Worm (Caenorhabditis elegans) whole organism, L2 larva: ENCODE measurements around the gene tbb-2.

Source experiments
- elt-3 ChIP-seq: sonication (generic microtip); optimal IDR thresholded peaks from 2 replicates; lab custom pipeline; 2017; ENCODE audit warnings: missing biosample characterization, missing genetic modification characterization
- fos-1 ChIP-seq: fragments of 150-350 bp; optimal IDR thresholded peaks from 2 replicates; lab custom pipeline; 2014; ENCODE audit warnings: missing biosample characterization, missing genetic modification characterization
- nhr-25 ChIP-seq: fragments of 150-350 bp; sonication (generic microtip); optimal IDR thresholded peaks from 3 replicates; lab custom pipeline; 2014; ENCODE audit warnings: missing biosample characterization, missing genetic modification characterization
- unc-62 ChIP-seq: fragments of 150-350 bp; optimal IDR thresholded peaks from 2 replicates; lab custom pipeline; 2014; ENCODE audit warnings: missing biosample characterization, missing genetic modification reagents, missing genetic modification characterization

DNA sequence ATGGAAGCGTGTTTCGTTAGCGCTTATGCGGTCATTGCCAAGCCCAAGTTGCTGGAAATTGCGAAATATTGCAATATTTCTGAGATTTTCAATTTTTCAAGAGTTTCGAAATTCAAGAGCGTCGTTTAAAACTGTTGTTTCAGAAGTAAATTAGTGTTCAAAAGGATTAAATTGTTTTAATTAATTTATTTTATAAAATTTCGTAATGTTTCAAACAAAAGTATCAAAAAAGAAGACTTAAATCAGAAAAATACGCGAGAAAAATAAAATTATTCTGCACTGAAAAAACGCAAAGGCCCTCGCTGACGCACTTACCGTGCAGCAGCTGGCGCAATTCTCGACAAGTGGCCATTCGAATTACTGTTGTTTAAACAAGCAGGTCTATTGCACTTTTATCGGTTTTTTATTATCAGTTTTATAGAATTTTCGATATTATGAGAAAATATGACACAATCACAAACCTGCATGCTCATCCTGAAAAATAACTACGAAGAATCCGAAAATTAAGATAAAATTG lies 13.3 kb downstream of the tbb-2 start, which contains the start of gene tif-1A:
- TF ChIP-seq elt-3 (tag; lab: Kevin White, UChicago) (no peak), fos-1 (tag; lab: Kevin White, UChicago) (peak; percentile 96), nhr-25 (tag; lab: Kevin White, UChicago) (peak; percentile 67), unc-62 (GFP tag; lab: Kevin White, UChicago) (no peak)
